Worm (Caenorhabditis elegans) whole organism, L2 larva: ENCODE measurements around the gene C17G10.10.

Experiments used
- C34F6.9 ChIP-seq: fragments of 150-350 bp; optimal IDR thresholded peaks from 2 replicates; lab custom pipeline; 2014; ENCODE audit warnings: missing biosample characterization, missing genetic modification characterization
- F13H6.1 ChIP-seq: sonication (generic microtip); optimal IDR thresholded peaks from 2 replicates; lab custom pipeline; 2016; ENCODE audit warnings: missing genetic modification characterization, missing compliant biosample characterization
- R02D3.7 ChIP-seq: fragments of 150-350 bp; optimal IDR thresholded peaks from 2 replicates; lab custom pipeline; 2014; ENCODE audit warnings: missing biosample characterization, missing genetic modification characterization
- Y55F3AM.14 ChIP-seq: fragments of 200-800 bp; sonication (Bioruptor generic); optimal IDR thresholded peaks from 2 replicates; lab custom pipeline; 2018; ENCODE audit warnings: mild to moderate bottlenecking, missing genetic modification characterization, missing compliant biosample characterization
- ZK546.5 ChIP-seq: sonication (generic microtip); optimal IDR thresholded peaks from 2 replicates; lab custom pipeline; 2017; ENCODE audit warnings: missing biosample characterization, missing genetic modification characterization
- alr-1 ChIP-seq: fragments of 150-350 bp; optimal IDR thresholded peaks from 2 replicates; lab custom pipeline; 2014; ENCODE audit warnings: missing biosample characterization, missing genetic modification characterization
- aly-2 ChIP-seq: fragments of 150-350 bp; optimal IDR thresholded peaks from 2 replicates; lab custom pipeline; 2014; ENCODE audit warnings: missing biosample characterization, missing genetic modification characterization
- ama-1 ChIP-seq: fragments of 150-350 bp; optimal IDR thresholded peaks from 2 replicates; lab custom pipeline; 2018; ENCODE audit warnings: inconsistent platforms
- blmp-1 ChIP-seq: sonication (generic microtip); optimal IDR thresholded peaks from 2 replicates; lab custom pipeline; 2017; ENCODE audit warnings: missing genetic modification characterization, mild to moderate bottlenecking, missing compliant biosample characterization, antibody characterized with exemption, moderate library complexity; ENCODE audit not compliant: insufficient read depth
- ceh-16 ChIP-seq: fragments of 150-350 bp; optimal IDR thresholded peaks from 2 replicates; lab custom pipeline; 2014; ENCODE audit warnings: missing biosample characterization, missing genetic modification characterization
- ceh-82 ChIP-seq: fragments of 150-350 bp; optimal IDR thresholded peaks from 2 replicates; lab custom pipeline; 2014; ENCODE audit warnings: missing biosample characterization, missing genetic modification characterization
- crh-2 ChIP-seq: sonication (generic microtip); optimal IDR thresholded peaks from 2 replicates; lab custom pipeline; 2017; ENCODE audit warnings: missing biosample characterization, missing genetic modification characterization
- dmd-4 ChIP-seq: sonication (generic microtip); optimal IDR thresholded peaks from 2 replicates; lab custom pipeline; 2017; ENCODE audit warnings: missing biosample characterization, missing genetic modification characterization
- egl-27 ChIP-seq: sonication (generic microtip); optimal IDR thresholded peaks from 3 replicates; lab custom pipeline; 2017; ENCODE audit warnings: missing biosample characterization, missing genetic modification reagents, missing genetic modification characterization
- elt-1 ChIP-seq: fragments of 150-350 bp; optimal IDR thresholded peaks from 2 replicates; lab custom pipeline; 2014; ENCODE audit warnings: missing biosample characterization, missing genetic modification characterization
- elt-3 ChIP-seq: sonication (generic microtip); optimal IDR thresholded peaks from 2 replicates; lab custom pipeline; 2017; ENCODE audit warnings: missing biosample characterization, missing genetic modification characterization
- fos-1 ChIP-seq: fragments of 150-350 bp; optimal IDR thresholded peaks from 2 replicates; lab custom pipeline; 2014; ENCODE audit warnings: missing biosample characterization, missing genetic modification characterization
- gmeb-1 ChIP-seq: fragments of 150-350 bp; optimal IDR thresholded peaks from 2 replicates; lab custom pipeline; 2014; ENCODE audit warnings: missing biosample characterization, missing genetic modification characterization
- lin-11 ChIP-seq: fragments of 150-350 bp; sonication (generic microtip); optimal IDR thresholded peaks from 2 replicates; lab custom pipeline; 2014; ENCODE audit warnings: missing biosample characterization, missing genetic modification characterization, inconsistent platforms, mixed read lengths
- lin-13 ChIP-seq: fragments of 150-350 bp; optimal IDR thresholded peaks from 2 replicates; lab custom pipeline; 2014; ENCODE audit warnings: missing biosample characterization, missing genetic modification reagents, missing genetic modification characterization
- lin-39 ChIP-seq: fragments of 150-350 bp; optimal IDR thresholded peaks from 2 replicates; lab custom pipeline; 2014; ENCODE audit warnings: missing biosample characterization, missing genetic modification reagents, missing genetic modification characterization
- lsy-2 ChIP-seq, 2 experiments: fragments of 150-350 bp in 1 of 2; sonication (generic microtip) in 1 of 2; optimal IDR thresholded peaks; 2 replicates each; lab custom pipeline; 2014 to 2017; ENCODE audit warnings: missing biosample characterization in 2 of 2, missing genetic modification characterization in 2 of 2
- mab-5 ChIP-seq: fragments of 150-350 bp; optimal IDR thresholded peaks from 2 replicates; lab custom pipeline; 2014; ENCODE audit warnings: missing biosample characterization, missing genetic modification characterization
- mbf-1 ChIP-seq: sonication (generic microtip); optimal IDR thresholded peaks from 2 replicates; lab custom pipeline; 2017; ENCODE audit warnings: missing biosample characterization, missing genetic modification characterization
- mdl-1 ChIP-seq, 2 experiments: fragments of 150-350 bp in 1 of 2; sonication (generic microtip) in 1 of 2; optimal IDR thresholded peaks; 2 replicates each; lab custom pipeline; 2017; ENCODE audit warnings: missing biosample characterization in 2 of 2, missing genetic modification characterization in 2 of 2
- nhr-10 ChIP-seq: sonication (generic microtip); optimal IDR thresholded peaks from 2 replicates; lab custom pipeline; 2017; ENCODE audit warnings: missing biosample characterization, missing genetic modification characterization
- nhr-11 ChIP-seq: fragments of 150-350 bp; optimal IDR thresholded peaks from 2 replicates; lab custom pipeline; 2014; ENCODE audit warnings: missing biosample characterization, missing genetic modification characterization
- nhr-12 ChIP-seq: fragments of 150-350 bp; optimal IDR thresholded peaks from 2 replicates; lab custom pipeline; 2014; ENCODE audit warnings: missing biosample characterization, missing genetic modification characterization
- nhr-129 ChIP-seq: fragments of 150-350 bp; optimal IDR thresholded peaks from 2 replicates; lab custom pipeline; 2014; ENCODE audit warnings: missing biosample characterization, missing genetic modification characterization
- nhr-21 ChIP-seq: fragments of 150-350 bp; optimal IDR thresholded peaks from 2 replicates; lab custom pipeline; 2014; ENCODE audit warnings: missing biosample characterization, missing genetic modification characterization
- nhr-23 ChIP-seq: fragments of 150-350 bp; optimal IDR thresholded peaks from 2 replicates; lab custom pipeline; 2014; ENCODE audit warnings: missing biosample characterization, missing genetic modification reagents, missing genetic modification characterization
- nhr-237 ChIP-seq: fragments of 150-350 bp; optimal IDR thresholded peaks from 2 replicates; lab custom pipeline; 2014; ENCODE audit warnings: missing biosample characterization, missing genetic modification characterization
- nhr-25 ChIP-seq: fragments of 150-350 bp; sonication (generic microtip); optimal IDR thresholded peaks from 3 replicates; lab custom pipeline; 2014; ENCODE audit warnings: missing biosample characterization, missing genetic modification characterization
- nhr-6 ChIP-seq: fragments of 150-350 bp; optimal IDR thresholded peaks from 2 replicates; lab custom pipeline; 2014; ENCODE audit warnings: missing biosample characterization, missing genetic modification characterization
- nhr-77 ChIP-seq: fragments of 150-350 bp; optimal IDR thresholded peaks from 2 replicates; lab custom pipeline; 2014; ENCODE audit warnings: missing biosample characterization, missing genetic modification characterization
- peb-1 ChIP-seq: fragments of 150-350 bp; optimal IDR thresholded peaks from 2 replicates; lab custom pipeline; 2014; ENCODE audit warnings: missing biosample characterization, missing genetic modification characterization
- sem-4 ChIP-seq: fragments of 150-350 bp; optimal IDR thresholded peaks from 2 replicates; lab custom pipeline; 2014; ENCODE audit warnings: missing biosample characterization, missing genetic modification reagents, missing genetic modification characterization
- skn-1 ChIP-seq: sonication (generic microtip); optimal IDR thresholded peaks from 2 replicates; lab custom pipeline; 2017; ENCODE audit warnings: missing biosample characterization, missing genetic modification characterization
- sma-3 ChIP-seq: sonication (generic microtip); optimal IDR thresholded peaks from 2 replicates; lab custom pipeline; 2016; ENCODE audit warnings: missing genetic modification reagents, missing genetic modification characterization, missing compliant biosample characterization
- sma-9 ChIP-seq, 2 experiments: fragments of 150-350 bp in 1 of 2; sonication (generic microtip) in 1 of 2; optimal IDR thresholded peaks; 2 replicates each; lab custom pipeline; 2014 to 2016; ENCODE audit warnings: missing genetic modification characterization in 2 of 2, mild to moderate bottlenecking in 1 of 2, missing biosample characterization in 1 of 2, missing compliant biosample characterization in 1 of 2, missing genetic modification reagents in 1 of 2, moderate library complexity in 1 of 2
- snpc-4 ChIP-seq: fragments of 150-350 bp; optimal IDR thresholded peaks from 2 replicates; lab custom pipeline; 2014; ENCODE audit warnings: missing biosample characterization, missing genetic modification characterization
- unc-39 ChIP-seq: fragments of 150-350 bp; optimal IDR thresholded peaks from 2 replicates; lab custom pipeline; 2014; ENCODE audit warnings: missing biosample characterization, missing genetic modification characterization
- unc-55 ChIP-seq: fragments of 150-350 bp; sonication (generic microtip); optimal IDR thresholded peaks from 3 replicates; lab custom pipeline; 2014; ENCODE audit warnings: missing biosample characterization, missing genetic modification reagents, missing genetic modification characterization
- unc-62 ChIP-seq: fragments of 150-350 bp; optimal IDR thresholded peaks from 2 replicates; lab custom pipeline; 2014; ENCODE audit warnings: missing biosample characterization, missing genetic modification reagents, missing genetic modification characterization
- zag-1 ChIP-seq: fragments of 150-350 bp; optimal IDR thresholded peaks from 2 replicates; lab custom pipeline; 2014; ENCODE audit warnings: missing biosample characterization, missing genetic modification characterization
- ztf-1 ChIP-seq: fragments of 200-800 bp; sonication (Bioruptor generic); conservative IDR thresholded peaks from 2 replicates; pipeline ENCODE4 v1.3.6; 2022; ENCODE audit warnings: missing genetic modification characterization, missing compliant biosample characterization
- ztf-11 ChIP-seq: sonication (generic microtip); optimal IDR thresholded peaks from 2 replicates; lab custom pipeline; 2017; ENCODE audit warnings: missing biosample characterization, missing genetic modification characterization
- ztf-4 ChIP-seq: fragments of 150-350 bp; optimal IDR thresholded peaks from 2 replicates; lab custom pipeline; 2014; ENCODE audit warnings: missing biosample characterization, missing genetic modification characterization

The C17G10.10 gene

DNA sequence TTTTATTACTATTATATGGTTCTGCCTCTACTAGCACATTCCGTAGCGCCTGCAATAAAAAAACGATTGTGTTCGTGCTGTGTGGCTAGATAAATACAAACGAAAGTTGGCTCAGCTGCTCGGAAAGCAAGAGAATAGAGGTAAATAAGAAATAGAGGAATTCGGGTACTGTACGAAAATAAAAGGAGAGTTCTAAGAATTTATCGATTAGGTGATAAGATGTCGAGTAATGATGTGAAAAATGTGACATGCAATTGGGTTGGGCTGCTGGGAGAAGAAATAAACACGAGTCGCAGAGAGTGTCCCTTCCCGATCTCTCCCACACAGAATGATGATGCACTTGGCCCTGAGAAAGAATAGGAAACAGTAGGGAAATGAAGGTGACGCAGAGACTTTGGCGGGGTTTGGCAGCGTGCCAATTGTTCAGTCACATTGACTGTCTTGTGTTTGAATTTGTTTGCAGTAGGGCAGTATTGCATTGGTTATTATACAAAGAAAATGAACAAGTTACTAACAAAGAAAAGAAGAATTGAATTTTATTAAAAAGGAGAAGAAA is 5.7 kb downstream of the C17G10.10 start, which contains the start of gene cdc-14:
cdc-14 (minus strand) TSS at position 51 of the 556 bp plus-strand sequence.
- TF ChIP-seq ztf-11 = no peak
- TF ChIP-seq nhr-10 (tag; lab: Kevin White, UChicago) = no peak
- TF ChIP-seq R02D3.7 (tag; lab: Kevin White, UChicago) = no peak
- TF ChIP-seq egl-27 (tag; lab: Kevin White, UChicago) = peak; percentile 21
- TF ChIP-seq mdl-1 (tag; optimal IDR thresholded peaks at IDR 0.05; lab: Kevin White, UChicago) = peak in 1 of 2 experiments; percentile 16
- TF ChIP-seq Y55F3AM.14 = no peak
- no peak for TF ChIP-seq unc-39
- TF ChIP-seq nhr-11 (tag; lab: Kevin White, UChicago) = no peak
- TF ChIP-seq mbf-1 = no peak
- TF ChIP-seq ztf-1 (GFP tag; lab: Robert Waterston, UW) = no peak
- TF ChIP-seq nhr-21 (tag; lab: Kevin White, UChicago) = peak; percentile 41
- no peak for TF ChIP-seq nhr-23 (tag; lab: Kevin White, UChicago)
- peak; percentile 60 for TF ChIP-seq gmeb-1 (tag; lab: Kevin White, UChicago)
- peak; percentile 28 for TF ChIP-seq unc-55 (GFP tag; lab: Kevin White, UChicago)
- no peak for TF ChIP-seq elt-3
- TF ChIP-seq lin-11 (tag; lab: Kevin White, UChicago) = peak; percentile 33
- TF ChIP-seq sma-3 (GFP tag; lab: Kevin White, UChicago) = peak; percentile 85
- TF ChIP-seq crh-2 (tag; lab: Kevin White, UChicago) = peak; percentile 77
- no peak for TF ChIP-seq elt-1
- peak; percentile 91 for TF ChIP-seq fos-1 (tag; lab: Kevin White, UChicago)
- no peak for TF ChIP-seq nhr-77 (tag; lab: Kevin White, UChicago)
- TF ChIP-seq F13H6.1 (tag; lab: Kevin White, UChicago) = peak; percentile 86
- TF ChIP-seq ZK546.5 = no peak
- TF ChIP-seq nhr-6 (tag; lab: Kevin White, UChicago) = peak; percentile 87
- no peak for TF ChIP-seq nhr-12
- peak; percentile 87 for TF ChIP-seq nhr-25 (tag; lab: Kevin White, UChicago)
- TF ChIP-seq ztf-4 (tag; lab: Kevin White, UChicago) = peak; percentile 68
- TF ChIP-seq zag-1 (tag; lab: Kevin White, UChicago) = no peak
- no peak for TF ChIP-seq unc-62 (GFP tag; lab: Kevin White, UChicago)
- TF ChIP-seq snpc-4 (tag; lab: Kevin White, UChicago) = peak; percentile 74
- TF ChIP-seq dmd-4 (tag; lab: Kevin White, UChicago) = no peak
- no peak for TF ChIP-seq aly-2
- TF ChIP-seq nhr-129 = peak; percentile 94
- TF ChIP-seq nhr-237 = no peak
- no peak for TF ChIP-seq peb-1
- TF ChIP-seq sem-4 = peak; percentile 88
- no peak for TF ChIP-seq ceh-82 (tag; lab: Kevin White, UChicago)
- no peak for TF ChIP-seq lin-39
- peak; percentile 63 for TF ChIP-seq ceh-16 (tag; lab: Kevin White, UChicago)
- TF ChIP-seq alr-1 (tag; lab: Kevin White, UChicago) = no peak
- no peak for TF ChIP-seq skn-1
- peak; percentile 35 for TF ChIP-seq mab-5 (tag; lab: Kevin White, UChicago)
- TF ChIP-seq lsy-2 (tag; optimal IDR thresholded peaks at IDR 0.05; lab: Kevin White, UChicago) = peak in 1 of 2 experiments; percentile 82
- TF ChIP-seq lin-13 (GFP tag; lab: Kevin White, UChicago) = peak; percentile 57
- peak; percentile 10 for TF ChIP-seq ama-1
- TF ChIP-seq blmp-1 (tag; lab: Kevin White, UChicago) = peak; percentile 73
- TF ChIP-seq C34F6.9 (tag; lab: Kevin White, UChicago) = peak; percentile 82
- peak; percentile 80 for TF ChIP-seq sma-9 (GFP tag; optimal IDR thresholded peaks at IDR 0.05; lab: Kevin White, UChicago)
- TF ChIP-seq sma-9 (tag; optimal IDR thresholded peaks at IDR 0.05; lab: Kevin White, UChicago) = no peak
- TF ChIP-seq, all 48 proteins: peak for 24
